Worm (Caenorhabditis elegans): ENCODE data around the gene Y15E3A.4.

DNA sequence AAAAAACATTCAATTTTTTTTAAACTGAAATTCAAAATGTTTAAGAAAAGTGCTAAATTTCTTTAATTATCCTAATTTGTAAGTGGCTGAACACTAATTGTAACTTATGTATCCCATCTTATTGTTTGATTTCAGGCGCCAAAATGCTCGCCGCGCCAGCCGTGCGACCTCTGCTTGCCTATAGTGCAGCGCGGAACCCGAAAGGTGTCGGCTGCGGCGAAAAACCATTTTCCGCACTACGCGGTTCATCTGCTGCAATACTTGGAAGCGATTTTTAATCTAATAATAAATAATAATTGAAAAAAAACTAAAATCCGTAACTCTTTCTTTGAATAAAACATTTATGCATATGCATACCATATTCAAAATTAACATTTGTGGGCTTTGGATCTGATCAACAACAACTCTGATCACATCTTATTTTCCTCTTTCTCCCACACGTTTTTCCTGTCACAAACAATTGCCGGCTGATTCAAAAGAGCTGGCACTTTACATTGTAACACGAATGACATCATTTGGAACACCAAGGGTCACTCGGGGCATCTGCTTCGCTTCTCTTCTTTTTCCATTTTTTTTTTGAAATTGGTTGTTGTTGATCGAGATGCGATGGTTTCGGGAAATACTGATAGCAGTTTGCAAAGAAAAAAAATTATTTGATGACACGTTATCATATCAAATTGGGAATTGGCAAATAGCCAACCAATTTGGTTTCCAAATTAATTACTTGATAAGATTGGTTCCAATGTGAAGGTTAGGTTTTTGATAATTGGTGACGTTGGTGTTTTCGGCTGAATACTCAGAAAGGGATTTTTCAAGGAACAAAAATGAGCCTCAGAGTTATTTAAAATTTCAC lies 14.8 kb downstream of the Y15E3A.4 start:
- TF ChIP-seq ref-1 (GFP tag; conservative IDR thresholded peaks at IDR 0.05) (no peak), flt-1 (GFP tag; IDR thresholded peaks at IDR 0.05) (0 out of 2 replicates have a peak, but pooled peaks have one; percentile 29), ztf-29 (GFP tag; IDR thresholded peaks at IDR 0.05) (no peak), T22C8.4 (GFP tag; IDR thresholded peaks at IDR 0.05) (no peak), klf-2 (GFP tag; conservative IDR thresholded peaks at IDR 0.05) (no peak), tab-1 (GFP tag; IDR thresholded peaks at IDR 0.05) (no peak), ztf-23 (GFP tag; IDR thresholded peaks at IDR 0.05) (no peak), cog-1 (tag; optimal IDR thresholded peaks at IDR 0.05) (no peak)

Measured in whole organism, midembryonic.